Worm (Caenorhabditis elegans): ENCODE results near the gene unc-70.

The unc-70 gene

ce11 chrV:6900814-6901592, 19.9 kb downstream of the unc-70 start:
- TF ChIP-seq blmp-1 (tag; optimal IDR thresholded peaks at IDR 0.05) (no peak), zag-1 (tag; optimal IDR thresholded peaks at IDR 0.05) (no peak), ztf-4 (tag; optimal IDR thresholded peaks at IDR 0.05) (peak; percentile 7), rnt-1 (tag; optimal IDR thresholded peaks at IDR 0.05) (peak; percentile 16), nhr-90 (tag; optimal IDR thresholded peaks at IDR 0.05; ENCODE audit: poor library complexity) (no peak), ceh-8 (GFP tag; optimal IDR thresholded peaks at IDR 0.05) (no peak)

DNA sequence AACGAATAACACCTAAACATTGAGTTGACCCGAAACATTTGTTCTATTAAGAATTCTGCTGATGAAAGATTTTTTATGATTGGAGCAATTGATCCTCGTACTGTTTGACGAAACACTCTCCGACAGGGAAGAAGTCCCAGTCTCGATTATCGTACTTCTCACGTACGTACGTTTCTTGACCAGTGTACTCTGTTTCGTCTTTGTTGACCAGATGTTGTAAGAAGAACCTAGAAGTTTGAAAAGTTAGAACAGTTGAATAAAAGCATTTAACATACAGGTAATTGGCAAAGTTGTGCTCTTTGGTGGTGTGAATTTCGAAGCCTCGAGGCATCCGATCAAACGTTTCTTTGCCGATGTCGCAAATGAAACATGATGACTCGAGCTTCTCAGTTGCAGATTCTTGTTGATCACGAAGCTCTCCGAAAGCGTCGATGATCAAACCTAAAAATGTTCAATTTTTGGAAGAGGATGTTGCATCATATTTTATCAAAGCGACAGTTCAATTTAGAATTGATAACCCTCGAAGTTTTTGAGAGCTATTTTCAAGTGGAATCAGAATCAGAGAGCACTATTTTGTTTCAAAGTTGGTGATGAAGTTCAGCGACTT, 20.9 kb downstream of the unc-70 start:
- TF ChIP-seq rnt-1 (tag; optimal IDR thresholded peaks at IDR 0.05) (no peak), ceh-63 (GFP tag; optimal IDR thresholded peaks at IDR 0.05) (no peak), hpl-2 (GFP tag; optimal IDR thresholded peaks at IDR 0.05) (no peak), lsy-2 (tag; optimal IDR thresholded peaks at IDR 0.05) (no peak), zag-1 (tag; optimal IDR thresholded peaks at IDR 0.05) (no peak), tbx-2 (tag; optimal IDR thresholded peaks at IDR 0.05) (no peak), pax-3 (tag; optimal IDR thresholded peaks at IDR 0.05) (no peak), mdl-1 (tag; optimal IDR thresholded peaks at IDR 0.05) (no peak), isw-1 (GFP tag; IDR thresholded peaks at IDR 0.05) (no peak), irx-1 (tag; optimal IDR thresholded peaks at IDR 0.05) (no peak), jun-1 (tag; optimal IDR thresholded peaks at IDR 0.05) (no peak), xbp-1 (tag; optimal IDR thresholded peaks at IDR 0.05) (no peak), lin-14 (GFP tag; optimal IDR thresholded peaks at IDR 0.05) (no peak)

- TF ChIP-seq unc-130 (tag; optimal IDR thresholded peaks at IDR 0.05), result no peak
- TF ChIP-seq F16B12.6 (tag; optimal IDR thresholded peaks at IDR 0.05), result no peak
Observed at ce11 chrV:6906435-6906834, 25.3 kb downstream of the unc-70 start.

ce11 chrV:6917280-6917679, 36.1 kb downstream of the unc-70 start:
- no peak for TF ChIP-seq dpl-1 (GFP tag; optimal IDR thresholded peaks at IDR 0.05)
- no peak for TF ChIP-seq C04F5.9 (tag; optimal IDR thresholded peaks at IDR 0.05)
- TF ChIP-seq fkh-10 (GFP tag; optimal IDR thresholded peaks at IDR 0.05), result no peak
- no peak for TF ChIP-seq nhr-12 (tag; optimal IDR thresholded peaks at IDR 0.05)
- no peak for TF ChIP-seq mab-9 (GFP tag; IDR thresholded peaks at IDR 0.05)
- TF ChIP-seq zag-1 (tag; optimal IDR thresholded peaks at IDR 0.05), result no peak
- no peak for TF ChIP-seq mep-1 (tag; optimal IDR thresholded peaks at IDR 0.05)
- no peak for TF ChIP-seq ets-5 (GFP tag; IDR thresholded peaks at IDR 0.05)
- TF ChIP-seq elt-3 (tag; optimal IDR thresholded peaks at IDR 0.05), result no peak

ce11 chrV:6919251-6919650, 38.1 kb downstream of the unc-70 start:
- TF ChIP-seq irx-1 (tag; optimal IDR thresholded peaks at IDR 0.05) (no peak), sptf-1 (tag; optimal IDR thresholded peaks at IDR 0.05) (no peak), elt-3 (tag; optimal IDR thresholded peaks at IDR 0.05) (no peak), isw-1 (GFP tag; IDR thresholded peaks at IDR 0.05) (no peak), egl-27 (tag; optimal IDR thresholded peaks at IDR 0.05) (no peak), rnt-1 (tag; optimal IDR thresholded peaks at IDR 0.05) (no peak), nhr-71 (tag; optimal IDR thresholded peaks at IDR 0.05) (no peak), nhr-11 (tag; optimal IDR thresholded peaks at IDR 0.05) (no peak), ets-5 (GFP tag; IDR thresholded peaks at IDR 0.05) (no peak), nhr-28 (tag; optimal IDR thresholded peaks at IDR 0.05) (no peak), nhr-19 (GFP tag; conservative IDR thresholded peaks at IDR 0.05) (no peak), lin-35 (GFP tag; optimal IDR thresholded peaks at IDR 0.05) (no peak), C34B4.2 (tag; optimal IDR thresholded peaks at IDR 0.05) (no peak), dsc-1 (tag; optimal IDR thresholded peaks at IDR 0.05) (no peak)

All from whole organism, L1 larva.